Worm (Caenorhabditis elegans): ENCODE data around the gene C02B8.6.
A peak's percentile ranks its signal among the peaks of the same experiment; 100 is the strongest.

The C02B8.6 gene

ce11 chrX:8151409-8151808, 15.3 kb upstream of the C02B8.6 start:
- TF ChIP-seq hmg-4 (GFP tag; optimal IDR thresholded peaks at IDR 0.05) (peak; percentile 43), tbx-37 (GFP tag; conservative IDR thresholded peaks at IDR 0.05) (no peak)

- no peak for TF ChIP-seq tbx-11 (GFP tag; IDR thresholded peaks at IDR 0.05)
- TF ChIP-seq tbx-37 (GFP tag; conservative IDR thresholded peaks at IDR 0.05), result no peak
- no peak for TF ChIP-seq F13C5.2 (tag; optimal IDR thresholded peaks at IDR 0.05)
- no peak for TF ChIP-seq scrt-1 (GFP tag; IDR thresholded peaks at IDR 0.05)
- no peak for TF ChIP-seq hmg-4 (GFP tag; optimal IDR thresholded peaks at IDR 0.05)
- TF ChIP-seq pes-1 (GFP tag; IDR thresholded peaks at IDR 0.05), result no peak
- no peak for TF ChIP-seq hnd-1 (tag; optimal IDR thresholded peaks at IDR 0.05)
- TF ChIP-seq flt-1 (GFP tag; IDR thresholded peaks at IDR 0.05), result no peak
- no peak for TF ChIP-seq tra-4 (tag; optimal IDR thresholded peaks at IDR 0.05)
- TF ChIP-seq aly-1 (tag; optimal IDR thresholded peaks at IDR 0.05), result no peak
- no peak for TF ChIP-seq ama-1 (optimal IDR thresholded peaks at IDR 0.05)
- no peak for TF ChIP-seq ceh-13 (GFP tag; optimal IDR thresholded peaks at IDR 0.05)
- TF ChIP-seq B0310.2 (tag; optimal IDR thresholded peaks at IDR 0.05), result no peak
- TF ChIP-seq sea-1 (GFP tag; conservative IDR thresholded peaks at IDR 0.05), result no peak
- no peak for TF ChIP-seq ets-7 (tag; optimal IDR thresholded peaks at IDR 0.05)
- TF ChIP-seq ceh-36 (tag; optimal IDR thresholded peaks at IDR 0.05), result no peak
- no peak for TF ChIP-seq hmbx-1 (tag; optimal IDR thresholded peaks at IDR 0.05)
Observed at ce11 chrX:8150621-8151020, 14.5 kb upstream of the C02B8.6 start, which contains the start of gene F22F1.2. F22F1.2 (minus strand) TSS chrX:8150721.

ce11 chrX:8148993-8149392, 12.9 kb upstream of the C02B8.6 start:
- TF ChIP-seq scrt-1 (GFP tag; IDR thresholded peaks at IDR 0.05) (no peak), hnd-1 (tag; optimal IDR thresholded peaks at IDR 0.05) (no peak), aly-1 (tag; optimal IDR thresholded peaks at IDR 0.05) (no peak)

- TF ChIP-seq B0310.2 (tag; optimal IDR thresholded peaks at IDR 0.05), result no peak
- no peak for TF ChIP-seq tbx-11 (GFP tag; IDR thresholded peaks at IDR 0.05)
- TF ChIP-seq aly-1 (tag; optimal IDR thresholded peaks at IDR 0.05), result no peak
- TF ChIP-seq ceh-13 (GFP tag; optimal IDR thresholded peaks at IDR 0.05), result no peak
- no peak for TF ChIP-seq pes-1 (GFP tag; IDR thresholded peaks at IDR 0.05)
- TF ChIP-seq scrt-1 (GFP tag; IDR thresholded peaks at IDR 0.05), result no peak
- TF ChIP-seq ets-7 (tag; optimal IDR thresholded peaks at IDR 0.05), result no peak
- no peak for TF ChIP-seq tbx-37 (GFP tag; conservative IDR thresholded peaks at IDR 0.05)
- TF ChIP-seq flt-1 (GFP tag; IDR thresholded peaks at IDR 0.05), result no peak
- TF ChIP-seq hmg-4 (GFP tag; optimal IDR thresholded peaks at IDR 0.05), result no peak
- TF ChIP-seq F13C5.2 (tag; optimal IDR thresholded peaks at IDR 0.05), result no peak
- TF ChIP-seq tra-4 (tag; optimal IDR thresholded peaks at IDR 0.05), result no peak
- no peak for TF ChIP-seq hnd-1 (tag; optimal IDR thresholded peaks at IDR 0.05)
- no peak for TF ChIP-seq hmbx-1 (tag; optimal IDR thresholded peaks at IDR 0.05)
- no peak for TF ChIP-seq sea-1 (GFP tag; conservative IDR thresholded peaks at IDR 0.05)
- TF ChIP-seq ama-1 (optimal IDR thresholded peaks at IDR 0.05), result no peak
- no peak for TF ChIP-seq ceh-36 (tag; optimal IDR thresholded peaks at IDR 0.05)
Observed at ce11 chrX:8147398-8147797, 11.3 kb upstream of the C02B8.6 start, which contains the start of gene C02B8.1. C02B8.1 (plus strand) TSS chrX:8147698.

- TF ChIP-seq ceh-13 (GFP tag; optimal IDR thresholded peaks at IDR 0.05), result no peak
- TF ChIP-seq flt-1 (GFP tag; IDR thresholded peaks at IDR 0.05), result no peak
- TF ChIP-seq pes-1 (GFP tag; IDR thresholded peaks at IDR 0.05), result no peak
- TF ChIP-seq hmbx-1 (tag; optimal IDR thresholded peaks at IDR 0.05), result no peak
- TF ChIP-seq F13C5.2 (tag; optimal IDR thresholded peaks at IDR 0.05), result no peak
- TF ChIP-seq scrt-1 (GFP tag; IDR thresholded peaks at IDR 0.05), result no peak
- no peak for TF ChIP-seq ceh-36 (tag; optimal IDR thresholded peaks at IDR 0.05)
- no peak for TF ChIP-seq tra-4 (tag; optimal IDR thresholded peaks at IDR 0.05)
- no peak for TF ChIP-seq hnd-1 (tag; optimal IDR thresholded peaks at IDR 0.05)
- TF ChIP-seq aly-1 (tag; optimal IDR thresholded peaks at IDR 0.05), result no peak
- TF ChIP-seq ets-7 (tag; optimal IDR thresholded peaks at IDR 0.05), result no peak
- no peak for TF ChIP-seq ama-1 (optimal IDR thresholded peaks at IDR 0.05)
- TF ChIP-seq B0310.2 (tag; optimal IDR thresholded peaks at IDR 0.05), result no peak
- no peak for TF ChIP-seq hmg-4 (GFP tag; optimal IDR thresholded peaks at IDR 0.05)
- TF ChIP-seq sea-1 (GFP tag; conservative IDR thresholded peaks at IDR 0.05), result no peak
- TF ChIP-seq tbx-37 (GFP tag; conservative IDR thresholded peaks at IDR 0.05), result no peak
Observed at ce11 chrX:8139146-8139545, 3.0 kb upstream of the C02B8.6 start, which contains the start of gene C02B8.3. C02B8.3 (plus strand) TSS chrX:8139446.

ce11 chrX:8137779-8138178, 1.7 kb upstream of the C02B8.6 start, which contains the start of gene C02B8.7:
C02B8.7 (minus strand) TSS chrX:8137879.
- TF ChIP-seq sea-1 (GFP tag; conservative IDR thresholded peaks at IDR 0.05) (no peak), B0310.2 (tag; optimal IDR thresholded peaks at IDR 0.05) (no peak), tbx-11 (GFP tag; IDR thresholded peaks at IDR 0.05) (no peak), ceh-13 (GFP tag; optimal IDR thresholded peaks at IDR 0.05) (no peak), aly-1 (tag; optimal IDR thresholded peaks at IDR 0.05) (no peak), pes-1 (GFP tag; IDR thresholded peaks at IDR 0.05) (no peak), ets-7 (tag; optimal IDR thresholded peaks at IDR 0.05) (no peak), hnd-1 (tag; optimal IDR thresholded peaks at IDR 0.05) (no peak), tbx-37 (GFP tag; conservative IDR thresholded peaks at IDR 0.05) (no peak), tra-4 (tag; optimal IDR thresholded peaks at IDR 0.05) (no peak), ceh-36 (tag; optimal IDR thresholded peaks at IDR 0.05) (no peak), scrt-1 (GFP tag; IDR thresholded peaks at IDR 0.05) (no peak), flt-1 (GFP tag; IDR thresholded peaks at IDR 0.05) (no peak), F13C5.2 (tag; optimal IDR thresholded peaks at IDR 0.05) (no peak), ama-1 (optimal IDR thresholded peaks at IDR 0.05) (no peak), hmbx-1 (tag; optimal IDR thresholded peaks at IDR 0.05) (no peak)

- TF ChIP-seq aly-1 (tag; optimal IDR thresholded peaks at IDR 0.05) (no peak), sea-1 (GFP tag; conservative IDR thresholded peaks at IDR 0.05) (no peak), ets-7 (tag; optimal IDR thresholded peaks at IDR 0.05) (no peak), ceh-36 (tag; optimal IDR thresholded peaks at IDR 0.05) (no peak), tra-4 (tag; optimal IDR thresholded peaks at IDR 0.05) (no peak), tbx-11 (GFP tag; IDR thresholded peaks at IDR 0.05) (no peak), ama-1 (optimal IDR thresholded peaks at IDR 0.05) (no peak), tbx-37 (GFP tag; conservative IDR thresholded peaks at IDR 0.05) (no peak)
Observed at ce11 chrX:8129543-8129942, 6.6 kb downstream of the C02B8.6 start, which contains the start of gene frpr-1. frpr-1 (minus strand) TSS chrX:8129643.

Data from whole organism, early embryonic.